Worm (Caenorhabditis elegans): ENCODE data around the gene clec-197.

clec-197 gene

DNA sequence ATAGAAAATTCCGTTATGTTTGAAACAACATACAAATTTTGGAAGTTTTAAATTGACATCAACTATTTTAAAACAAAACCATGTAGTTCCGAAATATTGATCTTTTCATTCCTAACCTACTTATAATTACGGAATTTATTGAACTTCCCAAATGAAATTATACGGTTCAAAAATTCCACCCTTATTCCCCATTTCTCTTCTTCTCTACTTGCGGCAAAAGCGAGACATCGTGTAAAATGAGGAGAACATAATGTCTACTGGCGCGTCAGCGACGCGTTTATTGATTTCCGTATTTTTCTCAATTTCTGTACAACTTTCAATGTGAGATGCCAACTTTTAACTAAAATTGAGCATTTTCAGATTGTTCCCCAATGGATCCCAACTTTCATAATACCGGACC, 17.7 kb downstream of the clec-197 start, which contains the start of gene ceh-88:
TSS of gene ceh-88 (plus strand) at position 355 of the 400 bp plus-strand sequence.
- TF ChIP-seq flh-1 (GFP tag; optimal IDR thresholded peaks at IDR 0.05), result no peak
- peak; percentile 84 for TF ChIP-seq ces-1 (GFP tag; optimal IDR thresholded peaks at IDR 0.05)
- no peak for TF ChIP-seq elt-1 (tag; optimal IDR thresholded peaks at IDR 0.05; ENCODE audit: borderline replicate concordance, insufficient read depth)
- TF ChIP-seq sem-2 (GFP tag; optimal IDR thresholded peaks at IDR 0.05), result no peak
- no peak for TF ChIP-seq ham-2 (GFP tag; optimal IDR thresholded peaks at IDR 0.05)

DNA sequence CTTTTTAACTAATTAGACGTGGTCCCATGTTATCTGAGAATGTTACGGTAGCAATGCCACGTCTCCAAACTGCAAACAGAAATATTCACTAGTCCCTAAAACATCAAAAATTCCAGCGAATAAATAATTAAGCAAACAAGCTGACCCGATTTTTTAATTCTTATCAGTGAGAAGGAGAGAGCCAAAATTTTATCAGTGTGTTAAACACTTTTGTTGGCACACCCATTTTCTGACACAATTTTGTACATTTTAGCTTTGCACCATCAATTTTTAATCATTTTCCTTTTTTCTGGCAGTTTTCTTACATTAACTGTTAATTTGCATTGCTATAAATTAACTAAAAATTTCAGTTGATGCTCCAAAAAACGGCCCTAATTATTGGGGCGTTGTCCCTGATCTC, 26.1 kb downstream of the clec-197 start, which contains the start of gene C49C3.4:
TSS of gene C49C3.4 (plus strand) at position 351 of the 400 bp plus-strand sequence.
- TF ChIP-seq ceh-83 (GFP tag; optimal IDR thresholded peaks at IDR 0.05), result no peak
- no peak for TF ChIP-seq bed-3 (GFP tag; optimal IDR thresholded peaks at IDR 0.05)
- no peak for TF ChIP-seq ztf-11 (tag; optimal IDR thresholded peaks at IDR 0.05)
- no peak for TF ChIP-seq tbx-8 (GFP tag; optimal IDR thresholded peaks at IDR 0.05)
- TF ChIP-seq elt-1 (tag; optimal IDR thresholded peaks at IDR 0.05; ENCODE audit: borderline replicate concordance, insufficient read depth), result no peak
- no peak for TF ChIP-seq mls-2 (tag; optimal IDR thresholded peaks at IDR 0.05)
- TF ChIP-seq unc-120 (tag; optimal IDR thresholded peaks at IDR 0.05; ENCODE audit: poor library complexity, severe bottlenecking), result no peak

DNA sequence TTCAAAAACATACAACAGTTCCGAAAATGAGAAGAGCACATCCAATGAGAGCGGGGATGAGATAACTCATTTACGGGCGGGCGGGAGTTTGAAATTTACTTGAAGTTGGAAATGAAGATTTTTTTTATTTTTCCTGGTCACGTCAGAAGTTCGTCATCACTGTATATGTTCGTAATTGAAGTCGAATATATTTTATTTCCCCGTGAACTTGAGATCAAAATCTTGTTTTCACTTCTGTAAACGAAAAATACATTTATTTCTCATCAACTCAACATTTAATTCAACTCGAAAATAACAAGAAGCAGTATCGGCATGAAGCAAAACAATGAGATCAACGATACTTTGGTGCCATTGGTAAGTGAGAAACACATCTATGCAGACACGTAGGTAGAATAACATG, 30.1 kb downstream of the clec-197 start, which contains the start of gene C49C3.20:
TSS of gene C49C3.20 (minus strand) at position 101 of the 400 bp plus-strand sequence.
- TF ChIP-seq mab-5 (tag; optimal IDR thresholded peaks at IDR 0.05) (no peak), ces-1 (GFP tag; optimal IDR thresholded peaks at IDR 0.05) (no peak), flh-1 (GFP tag; optimal IDR thresholded peaks at IDR 0.05) (no peak), elt-3 (tag; optimal IDR thresholded peaks at IDR 0.05) (no peak), lsy-2 (tag; optimal IDR thresholded peaks at IDR 0.05) (no peak), sptf-1 (tag; optimal IDR thresholded peaks at IDR 0.05) (no peak), unc-39 (tag; optimal IDR thresholded peaks at IDR 0.05) (no peak), nhr-237 (tag; optimal IDR thresholded peaks at IDR 0.05) (no peak), mep-1 (tag; optimal IDR thresholded peaks at IDR 0.05) (no peak), zip-8 (tag; optimal IDR thresholded peaks at IDR 0.05) (no peak), blmp-1 (tag; optimal IDR thresholded peaks at IDR 0.05) (no peak)

DNA sequence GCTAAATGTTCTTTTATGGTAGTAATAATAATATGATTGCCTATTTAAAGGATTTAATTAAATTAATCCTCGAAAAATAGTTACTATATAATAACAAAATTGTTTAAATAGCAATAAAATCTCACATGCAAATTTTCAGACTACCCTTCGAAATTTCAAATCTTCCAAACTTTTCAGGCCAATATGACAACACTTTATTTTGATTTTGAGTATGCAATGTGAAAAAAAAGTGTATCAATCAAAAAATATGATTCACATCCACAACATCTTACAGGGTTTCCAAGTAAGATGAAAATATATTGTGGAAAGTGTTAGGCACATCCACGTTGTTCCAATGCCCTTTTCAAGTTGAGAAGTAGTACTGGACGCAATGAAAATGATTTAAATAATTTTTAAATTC, 34.7 kb downstream of the clec-197 start, which contains the start of gene snf-9:
TSS of gene snf-9 (plus strand) at position 301 of the 400 bp plus-strand sequence.
- TF ChIP-seq lsy-2 (tag; optimal IDR thresholded peaks at IDR 0.05) (no peak), M03D4.4 (tag; optimal IDR thresholded peaks at IDR 0.05) (no peak), bed-3 (GFP tag; optimal IDR thresholded peaks at IDR 0.05) (no peak), ztf-11 (tag; optimal IDR thresholded peaks at IDR 0.05) (no peak), mep-1 (tag; optimal IDR thresholded peaks at IDR 0.05) (no peak), snpc-4 (tag; optimal IDR thresholded peaks at IDR 0.05) (no peak), ceh-43 (GFP tag; optimal IDR thresholded peaks at IDR 0.05) (no peak), lin-32 (GFP tag; optimal IDR thresholded peaks at IDR 0.05) (no peak), cnd-1 (tag; optimal IDR thresholded peaks at IDR 0.05) (no peak), ceh-39 (tag; optimal IDR thresholded peaks at IDR 0.05) (no peak), unc-62 (GFP tag; optimal IDR thresholded peaks at IDR 0.05) (no peak), nhr-76 (tag; optimal IDR thresholded peaks at IDR 0.05) (no peak), hlh-1 (tag; optimal IDR thresholded peaks at IDR 0.05) (no peak), mab-5 (tag; optimal IDR thresholded peaks at IDR 0.05) (no peak), unc-39 (tag; optimal IDR thresholded peaks at IDR 0.05) (no peak), sptf-1 (tag; optimal IDR thresholded peaks at IDR 0.05) (no peak)

DNA sequence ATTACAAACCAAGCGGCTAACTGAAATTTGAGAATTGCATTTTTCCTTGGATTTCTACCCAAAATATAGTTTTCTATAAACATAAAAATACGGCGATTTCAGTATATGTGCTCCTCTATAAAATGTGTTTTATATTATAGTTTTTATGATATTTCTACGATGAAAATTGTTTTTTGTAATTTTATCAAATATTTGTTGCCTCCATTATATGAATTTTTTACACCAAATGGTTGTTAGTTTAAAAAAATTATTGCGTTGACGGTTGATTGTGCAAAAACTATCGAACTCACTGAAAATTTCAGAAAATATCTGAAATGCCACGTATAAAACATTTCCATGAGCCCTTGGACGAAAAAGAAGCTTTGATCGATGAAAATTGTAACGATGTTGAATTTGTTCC, 38.3 kb downstream of the clec-197 start, which contains the start of gene T28F3.9:
TSS of gene T28F3.9 (plus strand) at position 301 of the 400 bp plus-strand sequence.
- TF ChIP-seq mep-1 (tag; optimal IDR thresholded peaks at IDR 0.05), result no peak
- TF ChIP-seq nhr-2 (tag; optimal IDR thresholded peaks at IDR 0.05), result no peak
- TF ChIP-seq cnd-1 (tag; optimal IDR thresholded peaks at IDR 0.05), result no peak
- no peak for TF ChIP-seq sem-2 (GFP tag; optimal IDR thresholded peaks at IDR 0.05)
- TF ChIP-seq ztf-11 (tag; optimal IDR thresholded peaks at IDR 0.05), result no peak
- no peak for TF ChIP-seq lin-13 (tag; optimal IDR thresholded peaks at IDR 0.05)
- no peak for TF ChIP-seq hlh-1 (tag; optimal IDR thresholded peaks at IDR 0.05)
- TF ChIP-seq blmp-1 (tag; optimal IDR thresholded peaks at IDR 0.05), result no peak
- no peak for TF ChIP-seq nhr-28 (tag; optimal IDR thresholded peaks at IDR 0.05)
- no peak for TF ChIP-seq elt-1 (tag; optimal IDR thresholded peaks at IDR 0.05; ENCODE audit: borderline replicate concordance, insufficient read depth)
- no peak for TF ChIP-seq ham-2 (GFP tag; optimal IDR thresholded peaks at IDR 0.05)
- no peak for TF ChIP-seq drap-1 (GFP tag; optimal IDR thresholded peaks at IDR 0.05)
- no peak for TF ChIP-seq lsy-2 (tag; optimal IDR thresholded peaks at IDR 0.05)
- TF ChIP-seq pha-4 (tag; optimal IDR thresholded peaks at IDR 0.05), result no peak
- TF ChIP-seq nhr-12 (tag; optimal IDR thresholded peaks at IDR 0.05), result no peak
- no peak for TF ChIP-seq elt-3 (tag; optimal IDR thresholded peaks at IDR 0.05)
- no peak for TF ChIP-seq unc-62 (GFP tag; optimal IDR thresholded peaks at IDR 0.05)
- no peak for TF ChIP-seq unc-120 (tag; optimal IDR thresholded peaks at IDR 0.05; ENCODE audit: poor library complexity, severe bottlenecking)
